Worm (Caenorhabditis elegans) whole organism, L4 larva: ENCODE data around the gene fip-2.

Source experiments
- D1046.2 ChIP-seq: fragments of 200-800 bp; sonication (Bioruptor generic); IDR thresholded peaks from 2 replicates; pipeline ENCODE4 v1.3.6; 2022; ENCODE audit warnings: missing genetic modification characterization, missing compliant biosample characterization
- F44E2.7 ChIP-seq: fragments of 200-800 bp; sonication (Bioruptor generic); IDR thresholded peaks from 2 replicates; pipeline ENCODE4 v2.1.2; 2022; ENCODE audit warnings: missing genetic modification characterization, missing compliant biosample characterization
- R02D3.7 ChIP-seq: fragments of 150-350 bp; sonication (generic microtip); optimal IDR thresholded peaks from 3 replicates; lab custom pipeline; 2014; ENCODE audit warnings: missing biosample characterization, missing genetic modification characterization
- T26A8.4 ChIP-seq: fragments of 200-800 bp; sonication (Bioruptor generic); IDR thresholded peaks from 2 replicates; pipeline ENCODE4 v1.3.6; 2022; ENCODE audit warnings: missing genetic modification characterization, missing compliant biosample characterization
- Y48G9A.11 ChIP-seq: fragments of 200-800 bp; sonication (Bioruptor generic); IDR thresholded peaks from 2 replicates; pipeline ENCODE4 v1.3.6; 2022; ENCODE audit warnings: missing genetic modification reagents, missing genetic modification characterization, missing compliant biosample characterization
- Y5F2A.4 ChIP-seq: fragments of 200-800 bp; sonication (Bioruptor generic); optimal IDR thresholded peaks from 2 replicates; lab custom pipeline; 2018; ENCODE audit warnings: mild to moderate bottlenecking, missing genetic modification characterization, missing compliant biosample characterization
- Y75B8A.6 ChIP-seq: fragments of 200-800 bp; sonication (Bioruptor generic); IDR thresholded peaks from 2 replicates; pipeline ENCODE4 v1.3.6; 2022; ENCODE audit warnings: missing genetic modification reagents, missing genetic modification characterization, missing compliant biosample characterization
- aly-2 ChIP-seq: sonication (generic microtip); optimal IDR thresholded peaks from 2 replicates; lab custom pipeline; 2018; ENCODE audit warnings: missing biosample characterization, missing genetic modification characterization
- ceh-28 ChIP-seq: fragments of 150-350 bp; optimal IDR thresholded peaks from 2 replicates; lab custom pipeline; 2014; ENCODE audit warnings: missing biosample characterization, missing genetic modification reagents, missing genetic modification characterization
- ceh-62 ChIP-seq: sonication (generic microtip); optimal IDR thresholded peaks from 2 replicates; lab custom pipeline; 2017; ENCODE audit warnings: missing biosample characterization, missing genetic modification characterization
- ceh-82 ChIP-seq: sonication (generic microtip); optimal IDR thresholded peaks from 2 replicates; lab custom pipeline; 2017; ENCODE audit warnings: missing biosample characterization, missing genetic modification characterization
- cey-2 ChIP-seq: sonication (generic microtip); optimal IDR thresholded peaks from 3 replicates; lab custom pipeline; 2017; ENCODE audit warnings: missing genetic modification characterization, mild to moderate bottlenecking, missing compliant biosample characterization, antibody characterized with exemption, borderline replicate concordance; ENCODE audit not compliant: insufficient read depth
- daf-12 ChIP-seq: fragments of 150-350 bp; optimal IDR thresholded peaks from 2 replicates; lab custom pipeline; 2014; ENCODE audit warnings: missing biosample characterization, missing genetic modification reagents, missing genetic modification characterization
- daf-19 ChIP-seq: fragments of 200-800 bp; sonication (Bioruptor generic); conservative IDR thresholded peaks from 2 replicates; pipeline ENCODE4 v1.3.6; 2022; ENCODE audit warnings: missing genetic modification characterization, missing compliant biosample characterization
- dmd-6 ChIP-seq: fragments of 200-800 bp; sonication (Bioruptor generic); IDR thresholded peaks from 2 replicates; pipeline ENCODE4 v1.3.6; 2022; ENCODE audit warnings: missing genetic modification reagents, missing genetic modification characterization, missing compliant biosample characterization
- dmd-9 ChIP-seq: fragments of 200-800 bp; sonication (Bioruptor generic); IDR thresholded peaks from 2 replicates; pipeline ENCODE4 v1.3.6; 2022; ENCODE audit warnings: missing genetic modification reagents, missing genetic modification characterization, missing compliant biosample characterization
- dpl-1 ChIP-seq: fragments of 150-350 bp; optimal IDR thresholded peaks from 2 replicates; lab custom pipeline; 2014; ENCODE audit warnings: missing biosample characterization, missing genetic modification reagents, missing genetic modification characterization
- egl-43 ChIP-seq: fragments of 200-800 bp; sonication (Bioruptor generic); IDR thresholded peaks from 2 replicates; pipeline ENCODE4 v1.3.6; 2022; ENCODE audit warnings: missing genetic modification reagents, missing genetic modification characterization, missing compliant biosample characterization
- fkh-10 ChIP-seq: fragments of 150-350 bp; optimal IDR thresholded peaks from 2 replicates; lab custom pipeline; 2014; ENCODE audit warnings: missing biosample characterization, missing genetic modification reagents, missing genetic modification characterization
- hif-1 ChIP-seq, 2 experiments: sonication (generic microtip); optimal IDR thresholded peaks; 2 replicates each; lab custom pipeline; 2016 to 2017; ENCODE audit warnings: missing compliant biosample characterization in 2 of 2, missing genetic modification characterization in 2 of 2, missing genetic modification reagents in 2 of 2, missing genotype in 2 of 2, mild to moderate bottlenecking in 1 of 2
- lin-38 ChIP-seq: fragments of 200-800 bp; sonication (Bioruptor generic); IDR thresholded peaks from 2 replicates; pipeline ENCODE4 v1.3.6; 2022; ENCODE audit warnings: missing genetic modification reagents, missing genetic modification characterization, missing compliant biosample characterization
- lin-39 ChIP-seq: fragments of 150-350 bp; optimal IDR thresholded peaks from 2 replicates; lab custom pipeline; 2014; ENCODE audit warnings: missing biosample characterization, missing genetic modification reagents, missing genetic modification characterization
- lsy-2 ChIP-seq, 2 experiments: fragments of 150-350 bp in 1 of 2; sonication (generic microtip) in 1 of 2; optimal IDR thresholded peaks; 2 replicates each; lab custom pipeline; 2014 to 2017; ENCODE audit warnings: missing biosample characterization in 2 of 2, missing genetic modification characterization in 2 of 2
- madf-5 ChIP-seq, 2 experiments: fragments of 200-800 bp; sonication (Bioruptor generic); IDR thresholded peaks; 2 replicates each; pipeline ENCODE4 v1.3.6; 2022; ENCODE audit warnings: missing compliant biosample characterization in 2 of 2, missing genetic modification characterization in 2 of 2
- madf-9 ChIP-seq: fragments of 200-800 bp; sonication (Bioruptor generic); conservative IDR thresholded peaks from 2 replicates; pipeline ENCODE4 v1.3.6; 2022; ENCODE audit warnings: missing genetic modification reagents, missing genetic modification characterization, missing compliant biosample characterization
- mdt-29 ChIP-seq: fragments of 200-800 bp; sonication (Bioruptor generic); IDR thresholded peaks from 2 replicates; pipeline ENCODE4 v1.3.6; 2022; ENCODE audit warnings: missing genetic modification reagents, missing genetic modification characterization, missing compliant biosample characterization
- mep-1 ChIP-seq: fragments of 150-350 bp; sonication (generic microtip); optimal IDR thresholded peaks from 3 replicates; lab custom pipeline; 2014; ENCODE audit warnings: missing biosample characterization, missing genetic modification characterization
- nhr-102 ChIP-seq: sonication (generic microtip); optimal IDR thresholded peaks from 2 replicates; lab custom pipeline; 2016; ENCODE audit warnings: mild to moderate bottlenecking, missing genetic modification characterization, moderate library complexity, missing compliant biosample characterization
- nhr-111 ChIP-seq: fragments of 200-800 bp; sonication (Bioruptor generic); optimal IDR thresholded peaks from 2 replicates; lab custom pipeline; 2018; ENCODE audit warnings: mild to moderate bottlenecking, missing genetic modification characterization, missing compliant biosample characterization
- nhr-25 ChIP-seq: sonication (generic microtip); optimal IDR thresholded peaks from 2 replicates; lab custom pipeline; 2017; ENCODE audit warnings: missing genetic modification characterization, mild to moderate bottlenecking, missing compliant biosample characterization, antibody characterized with exemption, moderate library complexity, borderline replicate concordance; ENCODE audit not compliant: insufficient read depth
- nhr-28 ChIP-seq: fragments of 150-350 bp; optimal IDR thresholded peaks from 2 replicates; lab custom pipeline; 2014; ENCODE audit warnings: missing biosample characterization, missing genetic modification characterization
- nhr-41 ChIP-seq: fragments of 200-800 bp; sonication (Bioruptor generic); IDR thresholded peaks from 2 replicates; pipeline ENCODE4 v1.3.6; 2022; ENCODE audit warnings: missing genetic modification reagents, missing genetic modification characterization, missing compliant biosample characterization
- nhr-42 ChIP-seq: fragments of 200-800 bp; sonication (Bioruptor generic); IDR thresholded peaks from 2 replicates; pipeline ENCODE4 v1.3.6; 2022; ENCODE audit warnings: missing genetic modification characterization, missing compliant biosample characterization
- nhr-6 ChIP-seq: fragments of 150-350 bp; optimal IDR thresholded peaks from 2 replicates; lab custom pipeline; 2014; ENCODE audit warnings: missing biosample characterization, missing genetic modification characterization
- nhr-76 ChIP-seq: fragments of 150-350 bp; optimal IDR thresholded peaks from 2 replicates; lab custom pipeline; 2014; ENCODE audit warnings: missing biosample characterization, missing genetic modification characterization
- nhr-77 ChIP-seq: fragments of 150-350 bp; optimal IDR thresholded peaks from 2 replicates; lab custom pipeline; 2014; ENCODE audit warnings: missing biosample characterization, missing genetic modification characterization
- php-3 ChIP-seq: fragments of 200-800 bp; sonication (Bioruptor generic); IDR thresholded peaks from 2 replicates; pipeline ENCODE4 v1.3.6; 2022; ENCODE audit warnings: missing genetic modification reagents, missing genetic modification characterization, missing compliant biosample characterization
- pqm-1 ChIP-seq: sonication (generic microtip); optimal IDR thresholded peaks from 2 replicates; lab custom pipeline; 2017; ENCODE audit warnings: missing biosample characterization, missing genetic modification characterization
- rbr-2 ChIP-seq: sonication (generic microtip); optimal IDR thresholded peaks from 2 replicates; lab custom pipeline; 2016; ENCODE audit warnings: missing genotype, missing genetic modification characterization, missing compliant biosample characterization
- sdz-12 ChIP-seq: fragments of 200-800 bp; sonication (Bioruptor generic); optimal IDR thresholded peaks from 2 replicates; lab custom pipeline; 2018; ENCODE audit warnings: mild to moderate bottlenecking, missing genetic modification characterization, missing compliant biosample characterization
- skn-1 ChIP-seq: fragments of 150-350 bp; optimal IDR thresholded peaks from 2 replicates; lab custom pipeline; 2014; ENCODE audit warnings: missing biosample characterization, missing genetic modification characterization
- snpc-1.2 ChIP-seq: fragments of 200-800 bp; sonication (Bioruptor generic); IDR thresholded peaks from 2 replicates; pipeline ENCODE4 v1.3.6; 2022; ENCODE audit warnings: missing genetic modification reagents, missing genetic modification characterization, missing compliant biosample characterization
- snpc-4 ChIP-seq: fragments of 150-350 bp; optimal IDR thresholded peaks from 2 replicates; lab custom pipeline; 2014; ENCODE audit warnings: missing biosample characterization, missing genetic modification characterization
- spr-3 ChIP-seq: fragments of 200-800 bp; sonication (Bioruptor generic); optimal IDR thresholded peaks from 2 replicates; lab custom pipeline; 2018; ENCODE audit warnings: mild to moderate bottlenecking, missing genetic modification characterization, missing compliant biosample characterization
- unc-130 ChIP-seq: sonication (generic microtip); optimal IDR thresholded peaks from 2 replicates; lab custom pipeline; 2016; ENCODE audit warnings: missing genetic modification reagents, missing genetic modification characterization, missing compliant biosample characterization
- unc-39 ChIP-seq: sonication (generic microtip); optimal IDR thresholded peaks from 2 replicates; lab custom pipeline; 2017; ENCODE audit warnings: missing biosample characterization, missing genetic modification characterization
- unc-62 ChIP-seq, 3 experiments: fragments of 150-350 bp in 1 of 3; sonication (generic microtip); optimal IDR thresholded peaks in 2 of 3; peaks in 1 of 3; 1 replicate in 1 of 3; 2 replicates in 2 of 3; lab custom pipeline; 2014 to 2017; ENCODE audit warnings: missing biosample characterization in 3 of 3, missing genetic modification characterization in 3 of 3, missing genetic modification reagents in 3 of 3, missing genotype in 1 of 3
- vab-7 ChIP-seq: fragments of 200-800 bp; sonication (Bioruptor generic); IDR thresholded peaks from 2 replicates; pipeline ENCODE4 v1.3.6; 2022; ENCODE audit warnings: missing genetic modification reagents, missing genetic modification characterization, missing compliant biosample characterization
- zag-1 ChIP-seq: fragments of 150-350 bp; optimal IDR thresholded peaks from 2 replicates; lab custom pipeline; 2014; ENCODE audit warnings: missing biosample characterization, missing genetic modification characterization
- zfp-3 ChIP-seq: fragments of 200-800 bp; sonication (Bioruptor generic); conservative IDR thresholded peaks from 2 replicates; pipeline ENCODE4 v1.3.6; 2022; ENCODE audit warnings: missing genetic modification reagents, missing genetic modification characterization, missing compliant biosample characterization
- zip-11 ChIP-seq: fragments of 200-800 bp; sonication (Bioruptor generic); IDR thresholded peaks from 2 replicates; pipeline ENCODE4 v1.3.6; 2022; ENCODE audit warnings: missing genetic modification characterization, missing compliant biosample characterization
- ztf-7 ChIP-seq: fragments of 150-350 bp; optimal IDR thresholded peaks from 2 replicates; lab custom pipeline; 2014; ENCODE audit warnings: missing biosample characterization, missing genetic modification characterization

The fip-2 gene

DNA sequence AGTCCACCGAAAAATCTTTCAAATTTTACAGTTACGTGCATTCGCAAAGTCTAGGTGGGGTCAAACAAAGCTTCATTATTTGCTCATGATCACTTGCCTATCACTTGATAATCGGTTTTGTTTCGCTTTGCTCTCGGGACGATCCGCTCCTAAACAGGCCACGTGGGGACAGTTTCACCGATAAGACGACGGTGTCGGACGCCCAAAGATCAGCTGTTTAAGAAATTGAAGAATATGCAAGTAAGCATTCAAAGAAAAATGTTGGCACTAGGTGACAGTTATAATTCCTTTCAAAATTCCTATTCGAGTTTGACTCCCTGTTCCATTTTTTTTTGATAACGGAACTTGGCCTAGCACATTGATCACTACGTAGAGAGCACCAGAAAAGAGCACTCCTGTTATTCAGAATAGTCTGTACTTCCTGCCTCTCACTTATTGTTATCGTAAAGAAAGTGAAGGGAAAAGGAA, 12.2 kb downstream of the fip-2 start (continued):
- TF ChIP-seq unc-62 (GFP tag; optimal IDR thresholded peaks at IDR 0.05 in 1 of 2; lab: Kevin White, UChicago) (peak in 1 of 2 experiments; percentile 53), unc-62 (tag; optimal IDR thresholded peaks at IDR 0.05; lab: Kevin White, UChicago) (no peak), zag-1 (tag; lab: Kevin White, UChicago) (no peak), T26A8.4 (GFP tag; lab: Robert Waterston, UW) (peak; percentile 67), unc-130 (GFP tag; lab: Kevin White, UChicago) (no peak), nhr-25 (tag; lab: Kevin White, UChicago) (no peak), snpc-1.2 (GFP tag; lab: Robert Waterston, UW) (no peak), daf-12 (tag; lab: Kevin White, UChicago) (no peak), Y5F2A.4 (GFP tag; lab: Kevin White, UChicago) (no peak), nhr-77 (peak; percentile 56), nhr-102 (tag; lab: Kevin White, UChicago) (peak; percentile 41), zip-11 (no peak), lin-39 (tag; lab: Kevin White, UChicago) (no peak), vab-7 (GFP tag; lab: Robert Waterston, UW) (no peak), madf-9 (GFP tag; lab: Robert Waterston, UW) (no peak), rbr-2 (no peak), lsy-2 (tag; optimal IDR thresholded peaks at IDR 0.05; lab: Kevin White, UChicago) (no peak), madf-5 (GFP tag; IDR thresholded peaks at IDR 0.05; lab: Robert Waterston, UW) (no peak), ceh-62 (tag; lab: Kevin White, UChicago) (no peak), egl-43 (GFP tag; lab: Robert Waterston, UW) (no peak), Y48G9A.11 (GFP tag; lab: Robert Waterston, UW) (no peak), zfp-3 (GFP tag; lab: Robert Waterston, UW) (peak; percentile 71; the same call in 1 of the 2 replicates), skn-1 (tag; lab: Kevin White, UChicago) (no peak), nhr-76 (tag; lab: Kevin White, UChicago) (no peak), nhr-6 (no peak), lin-38 (no peak), dmd-9 (GFP tag; lab: Robert Waterston, UW) (no peak), hif-1 (tag; optimal IDR thresholded peaks at IDR 0.05; lab: Kevin White, UChicago) (peak in 1 of 2 experiments; percentile 96), aly-2 (tag; lab: Kevin White, UChicago) (no peak), nhr-28 (peak; percentile 63), mep-1 (tag; lab: Kevin White, UChicago) (peak; percentile 50), dmd-6 (GFP tag; lab: Robert Waterston, UW) (peak; percentile 98), mdt-29 (GFP tag; lab: Robert Waterston, UW) (peak; percentile 62), F44E2.7 (GFP tag; lab: Robert Waterston, UW) (no peak), daf-19 (no peak), cey-2 (tag; lab: Kevin White, UChicago) (no peak), ceh-82 (tag; lab: Kevin White, UChicago) (no peak), dpl-1 (GFP tag; lab: Kevin White, UChicago) (no peak), sdz-12 (GFP tag; lab: Kevin White, UChicago) (no peak), snpc-4 (tag; lab: Kevin White, UChicago) (no peak), php-3 (GFP tag; lab: Robert Waterston, UW) (no peak), Y75B8A.6 (GFP tag; lab: Robert Waterston, UW) (0 out of 2 replicates have a peak, but pooled peaks have one; percentile 31), pqm-1 (tag; lab: Kevin White, UChicago) (peak; percentile 72), D1046.2 (GFP tag; lab: Robert Waterston, UW) (no peak), nhr-111 (GFP tag; lab: Kevin White, UChicago) (no peak), R02D3.7 (tag; lab: Kevin White, UChicago) (no peak), ceh-28 (no peak), nhr-42 (GFP tag; lab: Robert Waterston, UW) (no peak), nhr-41 (GFP tag; lab: Robert Waterston, UW) (peak; percentile 64; the same call in 1 of the 2 replicates), unc-39 (no peak), spr-3 (GFP tag; lab: Kevin White, UChicago) (no peak), fkh-10 (GFP tag; lab: Kevin White, UChicago) (no peak), ztf-7 (no peak)
